Worm (Caenorhabditis elegans): Measurements from ENCODE around the gene fln-1.

- no peak for TF ChIP-seq F57A8.1 (GFP tag; optimal IDR thresholded peaks at IDR 0.05)
- TF ChIP-seq athp-1 (tag; optimal IDR thresholded peaks at IDR 0.05), result no peak
- no peak for TF ChIP-seq ztf-26 (tag; optimal IDR thresholded peaks at IDR 0.05)
- no peak for TF ChIP-seq F22D6.2 (tag; optimal IDR thresholded peaks at IDR 0.05)
- no peak for TF ChIP-seq unc-130 (GFP tag; optimal IDR thresholded peaks at IDR 0.05)
- TF ChIP-seq nfya-1 (tag; optimal IDR thresholded peaks at IDR 0.05; ENCODE audit: borderline replicate concordance, insufficient read depth), result no peak
- no peak for TF ChIP-seq snpc-1.3 (tag; optimal IDR thresholded peaks at IDR 0.05; ENCODE audit: insufficient read depth)
Measured at ce11 chrIV:343279-343678, 32.5 kb downstream of the fln-1 start.

All from whole organism, young adult.